Worm (Caenorhabditis elegans) whole organism, L2 larva: Measurements from ENCODE around the gene srg-62.

Experiments
- F13H6.1 ChIP-seq: sonication (generic microtip); optimal IDR thresholded peaks from 2 replicates; lab custom pipeline; 2016; ENCODE audit warnings: missing genetic modification characterization, missing compliant biosample characterization
- Y55F3AM.14 ChIP-seq: fragments of 200-800 bp; sonication (Bioruptor generic); optimal IDR thresholded peaks from 2 replicates; lab custom pipeline; 2018; ENCODE audit warnings: mild to moderate bottlenecking, missing genetic modification characterization, missing compliant biosample characterization
- ZK546.5 ChIP-seq: sonication (generic microtip); optimal IDR thresholded peaks from 2 replicates; lab custom pipeline; 2017; ENCODE audit warnings: missing biosample characterization, missing genetic modification characterization
- alr-1 ChIP-seq: fragments of 150-350 bp; optimal IDR thresholded peaks from 2 replicates; lab custom pipeline; 2014; ENCODE audit warnings: missing biosample characterization, missing genetic modification characterization
- aly-2 ChIP-seq: fragments of 150-350 bp; optimal IDR thresholded peaks from 2 replicates; lab custom pipeline; 2014; ENCODE audit warnings: missing biosample characterization, missing genetic modification characterization
- blmp-1 ChIP-seq: sonication (generic microtip); optimal IDR thresholded peaks from 2 replicates; lab custom pipeline; 2017; ENCODE audit warnings: missing genetic modification characterization, mild to moderate bottlenecking, missing compliant biosample characterization, antibody characterized with exemption, moderate library complexity; ENCODE audit not compliant: insufficient read depth
- ceh-82 ChIP-seq: fragments of 150-350 bp; optimal IDR thresholded peaks from 2 replicates; lab custom pipeline; 2014; ENCODE audit warnings: missing biosample characterization, missing genetic modification characterization
- crh-2 ChIP-seq: sonication (generic microtip); optimal IDR thresholded peaks from 2 replicates; lab custom pipeline; 2017; ENCODE audit warnings: missing biosample characterization, missing genetic modification characterization
- dmd-4 ChIP-seq: sonication (generic microtip); optimal IDR thresholded peaks from 2 replicates; lab custom pipeline; 2017; ENCODE audit warnings: missing biosample characterization, missing genetic modification characterization
- elt-1 ChIP-seq: fragments of 150-350 bp; optimal IDR thresholded peaks from 2 replicates; lab custom pipeline; 2014; ENCODE audit warnings: missing biosample characterization, missing genetic modification characterization
- elt-3 ChIP-seq: sonication (generic microtip); optimal IDR thresholded peaks from 2 replicates; lab custom pipeline; 2017; ENCODE audit warnings: missing biosample characterization, missing genetic modification characterization
- fos-1 ChIP-seq: fragments of 150-350 bp; optimal IDR thresholded peaks from 2 replicates; lab custom pipeline; 2014; ENCODE audit warnings: missing biosample characterization, missing genetic modification characterization
- gmeb-1 ChIP-seq: fragments of 150-350 bp; optimal IDR thresholded peaks from 2 replicates; lab custom pipeline; 2014; ENCODE audit warnings: missing biosample characterization, missing genetic modification characterization
- lin-13 ChIP-seq: fragments of 150-350 bp; optimal IDR thresholded peaks from 2 replicates; lab custom pipeline; 2014; ENCODE audit warnings: missing biosample characterization, missing genetic modification reagents, missing genetic modification characterization
- lin-39 ChIP-seq: fragments of 150-350 bp; optimal IDR thresholded peaks from 2 replicates; lab custom pipeline; 2014; ENCODE audit warnings: missing biosample characterization, missing genetic modification reagents, missing genetic modification characterization
- lsy-2 ChIP-seq, 2 experiments: fragments of 150-350 bp in 1 of 2; sonication (generic microtip) in 1 of 2; optimal IDR thresholded peaks; 2 replicates each; lab custom pipeline; 2014 to 2017; ENCODE audit warnings: missing biosample characterization in 2 of 2, missing genetic modification characterization in 2 of 2
- mab-5 ChIP-seq: fragments of 150-350 bp; optimal IDR thresholded peaks from 2 replicates; lab custom pipeline; 2014; ENCODE audit warnings: missing biosample characterization, missing genetic modification characterization
- mbf-1 ChIP-seq: sonication (generic microtip); optimal IDR thresholded peaks from 2 replicates; lab custom pipeline; 2017; ENCODE audit warnings: missing biosample characterization, missing genetic modification characterization
- mdl-1 ChIP-seq, 2 experiments: fragments of 150-350 bp in 1 of 2; sonication (generic microtip) in 1 of 2; optimal IDR thresholded peaks; 2 replicates each; lab custom pipeline; 2017; ENCODE audit warnings: missing biosample characterization in 2 of 2, missing genetic modification characterization in 2 of 2
- nhr-10 ChIP-seq: sonication (generic microtip); optimal IDR thresholded peaks from 2 replicates; lab custom pipeline; 2017; ENCODE audit warnings: missing biosample characterization, missing genetic modification characterization
- nhr-11 ChIP-seq: fragments of 150-350 bp; optimal IDR thresholded peaks from 2 replicates; lab custom pipeline; 2014; ENCODE audit warnings: missing biosample characterization, missing genetic modification characterization
- nhr-12 ChIP-seq: fragments of 150-350 bp; optimal IDR thresholded peaks from 2 replicates; lab custom pipeline; 2014; ENCODE audit warnings: missing biosample characterization, missing genetic modification characterization
- nhr-129 ChIP-seq: fragments of 150-350 bp; optimal IDR thresholded peaks from 2 replicates; lab custom pipeline; 2014; ENCODE audit warnings: missing biosample characterization, missing genetic modification characterization
- nhr-237 ChIP-seq: fragments of 150-350 bp; optimal IDR thresholded peaks from 2 replicates; lab custom pipeline; 2014; ENCODE audit warnings: missing biosample characterization, missing genetic modification characterization
- nhr-6 ChIP-seq: fragments of 150-350 bp; optimal IDR thresholded peaks from 2 replicates; lab custom pipeline; 2014; ENCODE audit warnings: missing biosample characterization, missing genetic modification characterization
- nhr-77 ChIP-seq: fragments of 150-350 bp; optimal IDR thresholded peaks from 2 replicates; lab custom pipeline; 2014; ENCODE audit warnings: missing biosample characterization, missing genetic modification characterization
- peb-1 ChIP-seq: fragments of 150-350 bp; optimal IDR thresholded peaks from 2 replicates; lab custom pipeline; 2014; ENCODE audit warnings: missing biosample characterization, missing genetic modification characterization
- sem-4 ChIP-seq: fragments of 150-350 bp; optimal IDR thresholded peaks from 2 replicates; lab custom pipeline; 2014; ENCODE audit warnings: missing biosample characterization, missing genetic modification reagents, missing genetic modification characterization
- skn-1 ChIP-seq: sonication (generic microtip); optimal IDR thresholded peaks from 2 replicates; lab custom pipeline; 2017; ENCODE audit warnings: missing biosample characterization, missing genetic modification characterization
- snpc-4 ChIP-seq: fragments of 150-350 bp; optimal IDR thresholded peaks from 2 replicates; lab custom pipeline; 2014; ENCODE audit warnings: missing biosample characterization, missing genetic modification characterization
- unc-39 ChIP-seq: fragments of 150-350 bp; optimal IDR thresholded peaks from 2 replicates; lab custom pipeline; 2014; ENCODE audit warnings: missing biosample characterization, missing genetic modification characterization
- unc-55 ChIP-seq: fragments of 150-350 bp; sonication (generic microtip); optimal IDR thresholded peaks from 3 replicates; lab custom pipeline; 2014; ENCODE audit warnings: missing biosample characterization, missing genetic modification reagents, missing genetic modification characterization
- unc-62 ChIP-seq: fragments of 150-350 bp; optimal IDR thresholded peaks from 2 replicates; lab custom pipeline; 2014; ENCODE audit warnings: missing biosample characterization, missing genetic modification reagents, missing genetic modification characterization
- ztf-1 ChIP-seq: fragments of 200-800 bp; sonication (Bioruptor generic); conservative IDR thresholded peaks from 2 replicates; pipeline ENCODE4 v1.3.6; 2022; ENCODE audit warnings: missing genetic modification characterization, missing compliant biosample characterization
- ztf-11 ChIP-seq: sonication (generic microtip); optimal IDR thresholded peaks from 2 replicates; lab custom pipeline; 2017; ENCODE audit warnings: missing biosample characterization, missing genetic modification characterization
- ztf-4 ChIP-seq: fragments of 150-350 bp; optimal IDR thresholded peaks from 2 replicates; lab custom pipeline; 2014; ENCODE audit warnings: missing biosample characterization, missing genetic modification characterization

The srg-62 gene

DNA sequence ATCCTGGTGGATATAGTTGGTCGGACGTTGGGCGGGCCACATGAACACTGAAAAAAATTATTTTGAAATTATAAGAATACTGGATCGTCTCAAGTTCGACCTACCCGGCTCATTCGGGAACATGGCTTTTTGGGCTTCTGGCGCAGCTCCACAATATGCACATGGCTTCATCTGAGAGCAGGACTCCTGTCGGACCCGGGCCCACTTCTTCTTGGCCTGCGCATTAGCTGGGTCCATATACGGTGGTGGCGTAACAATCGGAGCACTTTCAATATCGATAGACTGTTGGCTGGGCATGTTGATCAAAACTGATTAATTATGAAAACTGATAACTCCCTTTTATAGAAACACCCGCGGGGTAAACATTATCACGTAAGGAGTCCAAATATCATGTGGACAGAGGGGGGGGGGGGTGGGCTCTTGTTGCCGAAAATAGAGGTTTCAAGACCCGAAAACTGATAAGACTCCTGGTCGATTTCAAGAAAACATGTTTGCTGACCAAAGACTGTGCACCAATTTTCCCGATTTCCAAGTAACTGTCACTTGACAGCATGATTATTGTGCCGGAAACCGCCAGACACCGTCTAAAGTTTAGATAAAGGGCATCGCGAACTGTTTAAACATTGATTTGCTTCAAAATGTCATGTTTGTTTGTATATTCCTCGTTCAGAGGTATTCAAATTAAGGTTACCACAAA lies 11.3 kb downstream of the srg-62 start, which contains the start of gene dod-3:
TSS of gene dod-3 (minus strand) at position 315 of the 697 bp plus-strand sequence.
- TF ChIP-seq snpc-4 (no peak), peb-1 (tag; lab: Kevin White, UChicago) (no peak), aly-2 (tag; lab: Kevin White, UChicago) (no peak), unc-55 (GFP tag; lab: Kevin White, UChicago) (no peak), F13H6.1 (peak; percentile 57), fos-1 (tag; lab: Kevin White, UChicago) (no peak), alr-1 (tag; lab: Kevin White, UChicago) (no peak)
- TF ChIP-seq, all 48 proteins: peak for 1

DNA sequence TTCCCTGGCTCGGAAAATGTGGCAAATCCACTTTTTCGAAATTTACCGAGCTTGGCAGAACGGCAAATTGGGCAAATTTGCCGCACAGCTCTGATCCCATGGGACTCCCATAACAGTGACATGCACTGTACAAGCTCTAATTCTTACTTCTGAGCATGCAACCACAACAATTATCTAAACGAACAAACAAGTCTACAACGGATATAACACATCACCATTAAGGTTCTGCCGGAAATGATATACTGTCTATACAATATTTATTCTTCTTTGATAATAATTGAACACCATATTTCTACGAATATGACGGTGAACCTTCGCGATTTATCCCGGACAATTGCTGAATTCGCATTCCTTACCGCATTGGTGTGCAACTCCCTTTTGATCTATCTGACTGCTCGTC lies 14.0 kb downstream of the srg-62 start, which contains the start of gene str-33:
TSS of gene str-33 (plus strand) at position 301 of the 400 bp plus-strand sequence.
- no peak for TF ChIP-seq Y55F3AM.14 (GFP tag; lab: Kevin White, UChicago)
- TF ChIP-seq blmp-1 (tag; lab: Kevin White, UChicago) = no peak
- no peak for TF ChIP-seq mdl-1 (tag; optimal IDR thresholded peaks at IDR 0.05; lab: Kevin White, UChicago)
- no peak for TF ChIP-seq mbf-1 (tag; lab: Kevin White, UChicago)
- TF ChIP-seq fos-1 (tag; lab: Kevin White, UChicago) = no peak
- no peak for TF ChIP-seq nhr-12 (tag; lab: Kevin White, UChicago)
- TF ChIP-seq nhr-237 = no peak
- TF ChIP-seq F13H6.1 = no peak
- no peak for TF ChIP-seq ztf-11
- no peak for TF ChIP-seq aly-2 (tag; lab: Kevin White, UChicago)
- no peak for TF ChIP-seq unc-55 (GFP tag; lab: Kevin White, UChicago)
- TF ChIP-seq nhr-77 (tag; lab: Kevin White, UChicago) = no peak
- TF ChIP-seq lin-39 (tag; lab: Kevin White, UChicago) = no peak
- no peak for TF ChIP-seq unc-39 (tag; lab: Kevin White, UChicago)
- no peak for TF ChIP-seq nhr-10
- no peak for TF ChIP-seq nhr-6 (tag; lab: Kevin White, UChicago)
- TF ChIP-seq, all 48 proteins: peak for 0

DNA sequence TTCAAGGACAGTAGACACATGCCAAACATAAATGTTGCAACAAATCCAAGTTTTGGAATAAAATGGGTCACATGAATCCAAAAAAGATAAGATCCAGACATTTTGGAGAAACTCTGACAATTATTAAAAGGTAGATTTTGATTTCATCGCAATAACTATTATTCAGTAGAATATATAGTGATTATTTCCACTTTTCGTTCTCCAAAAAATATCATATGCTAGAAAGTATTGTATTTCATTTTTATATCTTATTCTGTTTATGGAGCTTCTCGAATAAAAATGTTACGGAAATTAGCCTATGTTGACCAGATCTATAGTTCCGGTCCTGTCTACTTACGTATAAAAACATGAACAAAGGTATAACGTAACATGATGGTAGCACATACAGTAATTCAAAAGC lies 15.1 kb downstream of the srg-62 start, which contains the start of gene str-13:
TSS of gene str-13 (minus strand) at position 101 of the 400 bp plus-strand sequence.
- TF ChIP-seq peb-1 (tag; lab: Kevin White, UChicago) (no peak), crh-2 (tag; lab: Kevin White, UChicago) (no peak)

DNA sequence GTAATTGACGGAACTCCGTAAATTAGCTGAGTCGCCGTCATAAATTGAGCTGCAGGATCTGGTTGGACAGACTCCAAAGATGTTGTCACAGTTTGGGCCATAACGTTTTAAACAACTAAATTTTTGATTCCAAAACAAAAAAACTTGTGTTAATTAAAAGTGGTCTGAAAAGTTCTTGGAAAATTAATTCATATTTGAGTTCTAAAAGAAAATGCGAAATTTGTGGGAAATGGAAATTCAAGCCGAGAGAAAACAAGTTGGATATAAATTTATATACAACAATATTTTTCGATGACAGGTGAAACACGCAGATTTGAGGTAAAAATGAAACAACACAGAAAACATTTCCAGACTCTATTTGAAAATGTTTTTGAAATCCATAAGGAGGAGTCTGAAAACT lies 17.0 kb downstream of the srg-62 start, which contains the start of gene srg-59:
TSS of gene srg-59 (minus strand) at position 101 of the 400 bp plus-strand sequence.
- TF ChIP-seq fos-1 (tag; lab: Kevin White, UChicago) (no peak), skn-1 (tag; lab: Kevin White, UChicago) (no peak), ztf-11 (no peak), ceh-82 (tag; lab: Kevin White, UChicago) (no peak), dmd-4 (tag; lab: Kevin White, UChicago) (no peak), gmeb-1 (no peak), ztf-4 (tag; lab: Kevin White, UChicago) (no peak), mab-5 (tag; lab: Kevin White, UChicago) (no peak), nhr-11 (tag; lab: Kevin White, UChicago) (no peak), crh-2 (tag; lab: Kevin White, UChicago) (no peak), sem-4 (tag; lab: Kevin White, UChicago) (no peak), ZK546.5 (tag; lab: Kevin White, UChicago) (no peak)

DNA sequence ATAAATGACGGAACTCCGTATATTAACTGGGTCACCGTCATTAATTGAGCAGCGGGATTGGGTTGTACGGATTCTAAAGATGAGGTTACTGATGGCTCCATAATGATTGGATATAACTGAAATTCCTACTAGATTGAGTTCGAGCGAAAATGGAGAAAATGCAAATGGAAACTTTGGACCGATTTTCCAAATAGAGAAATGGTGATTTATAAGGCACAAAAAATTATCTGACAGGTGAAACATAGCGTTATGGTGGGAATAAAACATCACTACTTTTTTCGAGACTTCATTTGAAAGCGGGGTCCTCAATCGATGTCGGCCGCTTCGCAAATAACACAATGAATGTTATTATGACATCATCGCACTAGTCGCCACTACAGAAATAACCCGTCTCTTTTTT lies 19.6 kb downstream of the srg-62 start, which contains the start of gene srg-60:
TSS of gene srg-60 (minus strand) at position 101 of the 400 bp plus-strand sequence.
- TF ChIP-seq nhr-77 (tag; lab: Kevin White, UChicago) = no peak

DNA sequence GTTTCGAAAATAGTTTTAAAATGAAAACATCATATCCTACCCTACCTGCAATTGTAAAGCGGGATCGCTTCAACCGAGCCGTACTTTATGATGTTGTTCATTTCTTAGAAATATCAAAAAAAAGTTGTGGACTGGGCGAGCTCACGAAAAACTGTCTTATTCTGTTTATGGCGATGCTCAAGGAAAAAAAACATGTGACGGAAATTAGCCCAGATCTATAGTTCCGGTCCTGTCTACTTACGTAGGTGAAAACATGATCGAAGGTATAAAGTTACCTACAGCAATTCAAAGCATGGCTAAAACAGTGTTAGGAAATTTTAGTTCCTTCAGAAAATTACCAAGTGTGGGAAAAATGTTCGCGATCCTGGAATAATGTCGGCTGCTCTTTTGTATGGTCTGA lies 21.4 kb downstream of the srg-62 start, which contains the start of gene srt-27:
TSS of gene srt-27 (minus strand) at position 101 of the 400 bp plus-strand sequence.
- TF ChIP-seq crh-2 (tag; lab: Kevin White, UChicago) (no peak), sem-4 (tag; lab: Kevin White, UChicago) (no peak), ztf-1 (GFP tag; lab: Robert Waterston, UW) (no peak), unc-39 (tag; lab: Kevin White, UChicago) (no peak), nhr-237 (no peak), nhr-12 (tag; lab: Kevin White, UChicago) (no peak), ztf-11 (no peak), nhr-129 (no peak), elt-1 (no peak), lsy-2 (tag; optimal IDR thresholded peaks at IDR 0.05; lab: Kevin White, UChicago) (no peak), unc-62 (GFP tag; lab: Kevin White, UChicago) (no peak), skn-1 (tag; lab: Kevin White, UChicago) (no peak), elt-3 (tag; lab: Kevin White, UChicago) (no peak), lin-13 (no peak)
- TF ChIP-seq, all 48 proteins: peak for 0
